Worm (Caenorhabditis elegans) whole organism, mixed stage, embryonic: ENCODE results near the gene rde-12.

Experiments used
- M03D4.4 ChIP-seq: sonication (generic microtip); optimal IDR thresholded peaks from 2 replicates; lab custom pipeline; 2017; ENCODE audit warnings: mild to moderate bottlenecking, missing genetic modification characterization, missing compliant biosample characterization
- ceh-43 ChIP-seq: fragments of 200-800 bp; sonication (Bioruptor generic); optimal IDR thresholded peaks from 2 replicates; lab custom pipeline; 2018; ENCODE audit warnings: mild to moderate bottlenecking, missing genetic modification characterization, moderate library complexity, missing compliant biosample characterization
- ceh-83 ChIP-seq: fragments of 200-800 bp; sonication (Bioruptor generic); optimal IDR thresholded peaks from 2 replicates; lab custom pipeline; 2018; ENCODE audit warnings: mild to moderate bottlenecking, missing genetic modification characterization, missing compliant biosample characterization
- ces-1 ChIP-seq: fragments of 150-350 bp; optimal IDR thresholded peaks from 2 replicates; lab custom pipeline; 2014; ENCODE audit warnings: missing biosample characterization, missing genetic modification reagents, missing genetic modification characterization
- cnd-1 ChIP-seq: fragments of 200-800 bp; sonication (Bioruptor generic); optimal IDR thresholded peaks from 2 replicates; lab custom pipeline; 2018; ENCODE audit warnings: mild to moderate bottlenecking, missing genetic modification characterization, missing compliant biosample characterization
- elt-1 ChIP-seq: sonication (generic microtip); optimal IDR thresholded peaks from 2 replicates; lab custom pipeline; 2017; ENCODE audit warnings: missing genetic modification characterization, mild to moderate bottlenecking, missing compliant biosample characterization, antibody characterized with exemption, moderate library complexity, borderline replicate concordance; ENCODE audit not compliant: insufficient read depth
- elt-3 ChIP-seq: fragments of 150-350 bp; optimal IDR thresholded peaks from 2 replicates; lab custom pipeline; 2014; ENCODE audit warnings: missing biosample characterization, missing genetic modification characterization
- flh-1 ChIP-seq: fragments of 200-800 bp; sonication (Bioruptor generic); optimal IDR thresholded peaks from 2 replicates; lab custom pipeline; 2018; ENCODE audit warnings: mild to moderate bottlenecking, missing genetic modification characterization, moderate library complexity, missing compliant biosample characterization
- ham-2 ChIP-seq: fragments of 200-800 bp; sonication (Bioruptor generic); optimal IDR thresholded peaks from 2 replicates; lab custom pipeline; 2018; ENCODE audit warnings: mild to moderate bottlenecking, missing genetic modification characterization, missing compliant biosample characterization
- hlh-1 ChIP-seq: fragments of 150-350 bp; optimal IDR thresholded peaks from 2 replicates; lab custom pipeline; 2014; ENCODE audit warnings: missing biosample characterization, missing genetic modification reagents, missing genetic modification characterization
- lin-13 ChIP-seq: fragments of 150-350 bp; optimal IDR thresholded peaks from 2 replicates; lab custom pipeline; 2014; ENCODE audit warnings: missing biosample characterization, missing genetic modification characterization
- lin-32 ChIP-seq: fragments of 200-800 bp; sonication (Bioruptor generic); optimal IDR thresholded peaks from 2 replicates; lab custom pipeline; 2018; ENCODE audit warnings: mild to moderate bottlenecking, missing genetic modification characterization, missing compliant biosample characterization
- lsy-2 ChIP-seq: fragments of 150-350 bp; optimal IDR thresholded peaks from 2 replicates; lab custom pipeline; 2014; ENCODE audit warnings: missing biosample characterization, missing genetic modification characterization
- mab-5 ChIP-seq: fragments of 150-350 bp; optimal IDR thresholded peaks from 2 replicates; lab custom pipeline; 2014; ENCODE audit warnings: missing biosample characterization, missing genetic modification characterization
- mep-1 ChIP-seq: fragments of 150-350 bp; optimal IDR thresholded peaks from 2 replicates; lab custom pipeline; 2017; ENCODE audit warnings: missing biosample characterization, missing genetic modification reagents, missing genetic modification characterization, inconsistent platforms
- mls-2 ChIP-seq: sonication (generic microtip); optimal IDR thresholded peaks from 2 replicates; lab custom pipeline; 2016; ENCODE audit warnings: mild to moderate bottlenecking, missing genetic modification characterization, moderate library complexity, missing compliant biosample characterization
- nhr-12 ChIP-seq: fragments of 150-350 bp; optimal IDR thresholded peaks from 2 replicates; lab custom pipeline; 2014; ENCODE audit warnings: missing biosample characterization, missing genetic modification characterization
- nhr-2 ChIP-seq: fragments of 150-350 bp; optimal IDR thresholded peaks from 2 replicates; lab custom pipeline; 2014; ENCODE audit warnings: missing biosample characterization, missing genetic modification characterization
- nhr-237 ChIP-seq: fragments of 150-350 bp; optimal IDR thresholded peaks from 2 replicates; lab custom pipeline; 2014; ENCODE audit warnings: missing biosample characterization, missing genetic modification characterization
- nhr-28 ChIP-seq: fragments of 150-350 bp; optimal IDR thresholded peaks from 2 replicates; lab custom pipeline; 2014; ENCODE audit warnings: missing biosample characterization, missing genetic modification characterization
- pha-4 ChIP-seq: fragments of 150-350 bp; optimal IDR thresholded peaks from 2 replicates; lab custom pipeline; 2018; ENCODE audit warnings: missing biosample characterization, missing genetic modification reagents, missing genetic modification characterization
- sem-2 ChIP-seq: fragments of 200-800 bp; sonication (Bioruptor generic); optimal IDR thresholded peaks from 2 replicates; lab custom pipeline; 2018; ENCODE audit warnings: mild to moderate bottlenecking, missing genetic modification characterization, missing compliant biosample characterization
- snpc-4 ChIP-seq: fragments of 150-350 bp; optimal IDR thresholded peaks from 2 replicates; lab custom pipeline; 2014; ENCODE audit warnings: missing biosample characterization, missing genetic modification characterization
- sptf-1 ChIP-seq: sonication (generic microtip); optimal IDR thresholded peaks from 2 replicates; lab custom pipeline; 2017; ENCODE audit warnings: mild to moderate bottlenecking, missing genetic modification characterization, moderate library complexity, missing compliant biosample characterization
- tbx-8 ChIP-seq: fragments of 200-800 bp; sonication (Bioruptor generic); optimal IDR thresholded peaks from 2 replicates; lab custom pipeline; 2018; ENCODE audit warnings: mild to moderate bottlenecking, missing genetic modification characterization, moderate library complexity, missing compliant biosample characterization
- unc-62 ChIP-seq: fragments of 150-350 bp; optimal IDR thresholded peaks from 2 replicates; lab custom pipeline; 2014; ENCODE audit warnings: missing biosample characterization, missing genetic modification reagents, missing genetic modification characterization
- zip-8 ChIP-seq: fragments of 150-350 bp; optimal IDR thresholded peaks from 2 replicates; lab custom pipeline; 2014; ENCODE audit warnings: missing biosample characterization, missing genetic modification characterization
- ztf-11 ChIP-seq: fragments of 150-350 bp; optimal IDR thresholded peaks from 2 replicates; lab custom pipeline; 2014; ENCODE audit warnings: missing biosample characterization, missing genetic modification characterization

Gene rde-12

DNA sequence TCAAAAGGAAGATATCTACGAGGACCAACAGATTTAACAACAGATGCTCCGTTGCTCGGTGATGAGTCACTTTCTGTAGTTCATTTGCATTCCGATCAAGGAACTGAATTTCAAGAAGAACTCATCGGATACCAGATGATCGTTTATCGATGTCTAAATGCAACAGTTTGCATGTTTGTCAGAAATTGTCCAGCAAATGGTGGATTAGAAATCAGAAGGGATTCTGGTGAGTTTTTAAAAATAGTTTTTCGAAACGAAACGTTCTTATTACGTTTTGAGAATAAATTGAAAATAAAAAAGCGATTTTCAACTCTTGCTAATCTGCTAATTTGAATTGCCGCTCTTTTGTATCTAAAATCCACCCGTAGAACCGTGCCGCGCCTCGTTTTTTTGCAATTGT, 14.7 kb downstream of the rde-12 start:
- TF ChIP-seq elt-1 (tag; lab: Kevin White, UChicago) (no peak), nhr-12 (tag; lab: Kevin White, UChicago) (no peak), tbx-8 (GFP tag; lab: Kevin White, UChicago) (no peak), sem-2 (no peak), lin-32 (GFP tag; lab: Kevin White, UChicago) (no peak), ceh-83 (GFP tag; lab: Kevin White, UChicago) (no peak), nhr-28 (tag; lab: Kevin White, UChicago) (no peak), zip-8 (tag; lab: Kevin White, UChicago) (no peak), flh-1 (no peak), lin-13 (tag; lab: Kevin White, UChicago) (no peak), lsy-2 (tag; lab: Kevin White, UChicago) (no peak), snpc-4 (no peak), pha-4 (no peak)
- TF ChIP-seq, all 35 proteins: peak for 0

DNA sequence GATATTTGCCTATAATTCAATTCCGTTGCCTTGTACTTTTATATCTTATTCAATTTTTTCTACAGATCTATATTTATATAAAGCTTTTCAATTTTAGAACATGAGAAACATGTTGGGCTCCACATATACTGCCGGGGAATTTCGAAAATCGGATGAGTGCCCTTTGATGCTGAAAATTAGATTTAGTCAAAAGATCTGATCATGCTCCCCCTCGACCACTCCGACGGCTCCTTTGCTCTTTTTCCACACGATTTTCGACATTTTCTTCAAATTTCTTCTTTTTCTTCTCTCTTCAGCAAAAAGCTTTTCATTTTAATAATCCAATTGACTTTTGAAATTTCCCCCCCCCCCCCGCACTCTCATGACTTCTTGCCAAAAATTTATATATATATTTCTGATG, 16.3 kb downstream of the rde-12 start:
- TF ChIP-seq M03D4.4 (tag; lab: Kevin White, UChicago) = no peak
- peak; percentile 86 for TF ChIP-seq ces-1 (GFP tag; lab: Kevin White, UChicago)
- TF ChIP-seq elt-3 (tag; lab: Kevin White, UChicago) = no peak

ce11 chrV:13686513-13686912, 21.3 kb downstream of the rde-12 start:
- TF ChIP-seq ham-2 (GFP tag; lab: Kevin White, UChicago) (no peak), pha-4 (no peak), ces-1 (GFP tag; lab: Kevin White, UChicago) (peak; percentile 68), snpc-4 (no peak)

DNA sequence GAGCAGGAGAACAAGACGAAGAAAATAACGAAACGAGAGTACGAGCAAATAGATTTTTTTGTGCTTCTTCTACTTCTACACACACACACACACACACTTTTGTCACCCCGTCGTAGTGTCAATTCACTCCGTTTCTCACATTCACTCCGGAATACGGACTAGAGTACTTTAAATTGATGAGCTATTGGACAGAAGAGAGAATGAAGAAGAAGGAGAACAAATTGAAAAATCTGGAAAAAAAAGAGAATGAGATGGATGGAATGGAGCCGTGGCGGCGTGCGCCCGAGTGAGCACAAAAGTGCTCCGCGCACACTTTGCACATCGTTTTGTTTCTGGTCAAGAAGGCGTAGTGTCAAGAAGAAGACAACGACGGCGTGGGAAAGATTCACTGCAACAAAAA, 22.3 kb downstream of the rde-12 start:
- no peak for TF ChIP-seq ztf-11 (tag; lab: Kevin White, UChicago)
- no peak for TF ChIP-seq lin-32 (GFP tag; lab: Kevin White, UChicago)
- no peak for TF ChIP-seq ceh-43 (GFP tag; lab: Kevin White, UChicago)

ce11 chrV:13689592-13689991, 24.4 kb downstream of the rde-12 start, which contains the start of gene T01D3.1:
Gene T01D3.1 (plus strand): TSS chrV:13689892.
- TF ChIP-seq unc-62 (GFP tag; lab: Kevin White, UChicago) (no peak), snpc-4 (no peak), lin-32 (GFP tag; lab: Kevin White, UChicago) (no peak), mls-2 (tag; lab: Kevin White, UChicago) (no peak), ces-1 (GFP tag; lab: Kevin White, UChicago) (no peak), ceh-83 (GFP tag; lab: Kevin White, UChicago) (no peak), nhr-12 (tag; lab: Kevin White, UChicago) (no peak)

DNA sequence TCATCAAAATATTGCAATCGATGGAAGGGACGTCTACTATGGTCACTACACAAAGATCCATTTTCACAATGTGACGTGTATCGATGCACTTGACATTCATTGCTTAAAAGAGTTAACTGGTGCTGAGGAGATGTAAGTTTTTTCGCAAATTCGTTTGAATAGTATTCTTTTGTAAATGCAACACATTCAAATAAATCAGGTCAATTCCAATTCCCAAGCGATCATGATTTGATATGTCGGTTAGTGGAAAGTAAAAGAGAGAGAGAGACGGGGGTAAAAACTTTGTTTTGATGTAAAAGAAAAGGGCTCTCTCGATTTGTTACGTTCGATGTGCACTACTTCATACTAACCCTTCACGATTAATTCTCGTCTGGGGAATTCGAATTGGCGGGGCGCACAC, 25.1 kb downstream of the rde-12 start:
- no peak for TF ChIP-seq nhr-2 (tag; lab: Kevin White, UChicago)
- no peak for TF ChIP-seq sem-2
- no peak for TF ChIP-seq mab-5 (tag; lab: Kevin White, UChicago)
- no peak for TF ChIP-seq mls-2 (tag; lab: Kevin White, UChicago)
- TF ChIP-seq hlh-1 (tag; lab: Kevin White, UChicago) = no peak
- no peak for TF ChIP-seq lin-32 (GFP tag; lab: Kevin White, UChicago)
- no peak for TF ChIP-seq flh-1
- TF ChIP-seq zip-8 (tag; lab: Kevin White, UChicago) = no peak

DNA sequence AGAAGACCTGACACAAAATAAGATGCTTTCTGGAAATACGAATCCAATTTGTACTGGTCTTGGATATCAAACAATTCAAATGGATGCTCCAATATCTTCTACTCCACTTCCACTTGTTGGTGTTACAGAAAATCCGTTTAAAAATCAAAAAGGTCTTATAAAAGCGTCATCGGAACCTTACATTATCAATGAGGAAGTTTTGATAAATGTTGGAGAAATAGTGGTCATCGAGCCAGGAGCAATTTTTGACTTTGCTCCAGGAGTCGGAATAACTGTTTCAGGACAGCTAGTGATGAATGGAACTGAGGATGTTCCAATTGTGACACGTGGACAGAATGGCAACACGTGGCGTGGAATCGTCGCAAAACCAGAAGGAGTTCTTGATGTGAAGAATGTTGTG, 28.9 kb downstream of the rde-12 start:
- TF ChIP-seq nhr-2 (tag; lab: Kevin White, UChicago) = no peak
- TF ChIP-seq lin-13 (tag; lab: Kevin White, UChicago) = no peak
- TF ChIP-seq sptf-1 (tag; lab: Kevin White, UChicago) = no peak
- TF ChIP-seq cnd-1 (tag; lab: Kevin White, UChicago) = no peak
- TF ChIP-seq mep-1 (tag; lab: Kevin White, UChicago) = no peak
- no peak for TF ChIP-seq sem-2
- no peak for TF ChIP-seq nhr-28 (tag; lab: Kevin White, UChicago)
- no peak for TF ChIP-seq snpc-4
- no peak for TF ChIP-seq nhr-237 (tag; lab: Kevin White, UChicago)
